Worm (Caenorhabditis elegans) whole organism, L2 larva: Measurements from ENCODE around the gene ZK455.5.

Experiments used
- aly-2 ChIP-seq: fragments of 150-350 bp; optimal IDR thresholded peaks from 2 replicates; lab custom pipeline; 2014; ENCODE audit warnings: missing biosample characterization, missing genetic modification characterization
- egl-27 ChIP-seq: sonication (generic microtip); optimal IDR thresholded peaks from 3 replicates; lab custom pipeline; 2017; ENCODE audit warnings: missing biosample characterization, missing genetic modification reagents, missing genetic modification characterization
- elt-3 ChIP-seq: sonication (generic microtip); optimal IDR thresholded peaks from 2 replicates; lab custom pipeline; 2017; ENCODE audit warnings: missing biosample characterization, missing genetic modification characterization
- mab-5 ChIP-seq: fragments of 150-350 bp; optimal IDR thresholded peaks from 2 replicates; lab custom pipeline; 2014; ENCODE audit warnings: missing biosample characterization, missing genetic modification characterization
- mdl-1 ChIP-seq, 2 experiments: fragments of 150-350 bp in 1 of 2; sonication (generic microtip) in 1 of 2; optimal IDR thresholded peaks; 2 replicates each; lab custom pipeline; 2017; ENCODE audit warnings: missing biosample characterization in 2 of 2, missing genetic modification characterization in 2 of 2
- nhr-11 ChIP-seq: fragments of 150-350 bp; optimal IDR thresholded peaks from 2 replicates; lab custom pipeline; 2014; ENCODE audit warnings: missing biosample characterization, missing genetic modification characterization
- nhr-77 ChIP-seq: fragments of 150-350 bp; optimal IDR thresholded peaks from 2 replicates; lab custom pipeline; 2014; ENCODE audit warnings: missing biosample characterization, missing genetic modification characterization

DNA sequence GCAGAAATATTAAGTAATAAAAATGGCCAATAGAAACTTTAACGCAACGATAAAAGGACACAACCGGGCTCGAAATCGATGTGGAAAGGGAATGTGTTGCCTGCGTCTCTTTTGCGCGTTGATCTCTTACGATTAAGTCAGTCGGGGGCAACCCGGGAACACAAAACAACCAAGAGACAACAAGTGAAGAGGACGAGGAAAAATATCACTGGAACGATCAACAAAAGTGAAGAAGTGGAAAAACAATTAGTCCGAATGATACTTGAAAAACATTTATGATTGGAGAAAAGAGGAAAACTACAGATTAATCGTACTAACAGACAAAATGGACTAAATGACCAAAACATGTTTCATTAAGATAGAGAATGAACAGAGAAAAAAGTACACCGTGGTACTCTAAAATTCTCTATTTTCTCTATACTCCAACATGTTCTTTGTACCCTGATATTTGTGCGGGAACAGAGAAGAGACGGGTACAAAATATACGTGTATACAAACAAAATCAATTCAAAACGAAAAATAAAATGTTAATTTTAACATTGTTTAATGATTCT, 16.4 kb downstream of the ZK455.5 start, which contains the start of gene F08G12.5:
- TF ChIP-seq nhr-77 (no peak), mdl-1 (tag; optimal IDR thresholded peaks at IDR 0.05; lab: Kevin White, UChicago) (no peak), egl-27 (tag; lab: Kevin White, UChicago) (no peak), mab-5 (no peak), aly-2 (tag; lab: Kevin White, UChicago) (no peak), elt-3 (tag; lab: Kevin White, UChicago) (no peak), nhr-11 (tag; lab: Kevin White, UChicago) (no peak)
